Worm (Caenorhabditis elegans): ENCODE results near the gene srbc-10.

The srbc-10 gene

DNA sequence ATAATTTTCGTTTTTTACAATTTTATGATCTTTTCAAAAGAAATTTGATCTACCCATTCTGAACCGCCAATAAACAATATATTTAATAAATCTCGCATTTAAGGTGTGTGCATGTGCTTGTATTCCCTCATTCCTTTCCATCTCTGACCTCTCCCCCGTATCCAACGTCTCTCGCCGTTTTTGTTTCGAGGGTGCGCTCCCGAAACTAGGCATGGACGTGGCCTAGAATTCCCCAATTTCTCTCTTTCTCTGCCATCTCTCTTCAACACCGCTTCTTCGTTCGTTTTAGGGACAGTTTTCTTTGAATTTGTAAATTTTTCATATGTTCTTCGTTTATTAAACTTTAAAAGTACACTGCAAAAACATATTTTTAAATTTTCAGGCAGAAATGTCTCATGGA, 27.3 kb downstream of the srbc-10 start, which contains the start of gene F25E5.1 (continued):
- TF ChIP-seq dpl-1 (GFP tag; optimal IDR thresholded peaks at IDR 0.05) (peak; percentile 62), pha-4 (GFP tag; IDR thresholded peaks at IDR 0.05) (no peak), pha-4 (tag; optimal IDR thresholded peaks at IDR 0.05) (peak; percentile 31)

DNA sequence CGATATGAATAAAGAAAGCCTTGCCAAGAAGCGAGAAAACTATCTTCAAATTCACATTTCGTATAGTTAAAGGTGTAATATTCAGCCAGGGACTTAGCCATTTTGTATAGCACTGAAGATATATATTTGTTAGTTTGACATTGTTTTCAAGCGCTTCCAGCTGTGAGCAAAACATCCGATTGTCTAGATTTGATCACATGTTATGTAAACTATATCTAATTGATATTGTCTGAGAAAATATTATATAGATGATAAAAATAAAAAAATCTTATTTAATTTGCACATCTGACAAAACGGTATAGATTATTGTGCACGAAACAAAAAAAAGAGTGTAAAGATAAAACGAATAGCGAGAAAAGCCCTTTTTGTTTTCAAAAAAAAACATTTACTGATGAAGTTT, 28.1 kb downstream of the srbc-10 start, which contains the start of gene srh-89:
TSS of gene srh-89 (minus strand) at position 101 of the 400 bp plus-strand sequence.
- TF ChIP-seq unc-39 (tag; optimal IDR thresholded peaks at IDR 0.05) (no peak), egl-27 (tag; optimal IDR thresholded peaks at IDR 0.05) (no peak), nhr-25 (tag; optimal IDR thresholded peaks at IDR 0.05; ENCODE audit: borderline replicate concordance, insufficient read depth) (no peak), vab-7 (GFP tag; IDR thresholded peaks at IDR 0.05) (no peak), ZK337.2 (GFP tag; IDR thresholded peaks at IDR 0.05) (no peak), skn-1 (tag; optimal IDR thresholded peaks at IDR 0.05) (no peak), zfp-3 (GFP tag; conservative IDR thresholded peaks at IDR 0.05) (no peak), fkh-10 (GFP tag; optimal IDR thresholded peaks at IDR 0.05) (no peak), Y48G9A.11 (GFP tag; IDR thresholded peaks at IDR 0.05) (no peak), dpl-1 (GFP tag; optimal IDR thresholded peaks at IDR 0.05) (no peak), zag-1 (tag; optimal IDR thresholded peaks at IDR 0.05) (no peak), nhr-111 (GFP tag; optimal IDR thresholded peaks at IDR 0.05) (no peak), ama-1 (optimal IDR thresholded peaks at IDR 0.05) (no peak)

DNA sequence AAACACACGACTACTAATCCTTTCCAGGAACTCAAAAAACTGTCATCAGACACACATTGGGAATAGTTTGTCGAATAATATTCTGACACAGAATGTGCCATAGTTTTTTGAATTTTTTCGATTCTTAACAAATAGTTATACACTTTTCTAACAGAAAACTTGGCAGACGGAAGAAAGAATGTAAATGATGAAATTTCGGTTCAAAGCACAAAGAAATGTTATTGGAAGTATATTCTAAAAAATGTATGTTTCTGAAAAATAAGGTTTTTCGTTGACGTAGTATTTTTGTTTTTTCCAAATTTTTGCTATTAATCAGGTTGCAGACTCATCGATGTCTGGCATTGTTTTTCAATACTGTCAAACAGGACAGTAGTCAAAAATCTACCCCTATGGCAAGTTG, 31.9 kb downstream of the srbc-10 start, which contains the start of gene srh-92:
TSS of gene srh-92 (minus strand) at position 101 of the 400 bp plus-strand sequence.
- TF ChIP-seq D1046.2 (GFP tag; IDR thresholded peaks at IDR 0.05) (no peak), egl-43 (GFP tag; IDR thresholded peaks at IDR 0.05) (no peak), hif-1 (tag; optimal IDR thresholded peaks at IDR 0.05) (no peak)

DNA sequence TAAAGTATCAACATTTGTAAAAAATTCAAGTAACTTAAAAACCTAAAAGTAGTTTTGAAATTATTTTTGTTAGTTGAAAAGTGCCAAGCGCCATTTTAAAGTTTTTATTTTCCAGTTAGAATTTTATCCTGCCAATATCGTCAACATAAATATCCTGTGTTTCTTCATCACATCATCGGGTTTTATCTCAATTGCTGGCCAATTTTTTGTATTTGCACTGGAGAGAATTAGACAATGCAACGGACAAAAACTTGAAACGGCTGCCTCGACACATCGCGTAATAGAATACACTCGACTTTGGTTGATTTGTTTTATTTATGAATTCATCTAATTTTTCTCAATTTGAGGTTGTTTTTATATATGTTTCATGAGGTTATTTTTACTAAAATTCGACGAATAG, 37.8 kb downstream of the srbc-10 start, which contains the start of gene F25E5.2:
TSS of gene F25E5.2 (plus strand) at position 301 of the 400 bp plus-strand sequence.
- no peak for TF ChIP-seq nhr-102 (tag; optimal IDR thresholded peaks at IDR 0.05)
- TF ChIP-seq pqm-1 (tag; optimal IDR thresholded peaks at IDR 0.05) = no peak
- no peak for TF ChIP-seq hlh-30 (tag; optimal IDR thresholded peaks at IDR 0.05; ENCODE audit: insufficient read depth)
- TF ChIP-seq lin-38 (GFP tag; IDR thresholded peaks at IDR 0.05) = no peak
- TF ChIP-seq arid-1 (GFP tag; conservative IDR thresholded peaks at IDR 0.05) = no peak
- no peak for TF ChIP-seq F37D6.2 (tag; optimal IDR thresholded peaks at IDR 0.05)
- no peak for TF ChIP-seq F49E8.2 (tag; optimal IDR thresholded peaks at IDR 0.05; ENCODE audit: borderline replicate concordance)
- TF ChIP-seq Y48G9A.11 (GFP tag; IDR thresholded peaks at IDR 0.05) = no peak
- no peak for TF ChIP-seq nhr-76 (tag; optimal IDR thresholded peaks at IDR 0.05)
- no peak for TF ChIP-seq jun-1 (tag; optimal IDR thresholded peaks at IDR 0.05)
- no peak for TF ChIP-seq ceh-82 (tag; optimal IDR thresholded peaks at IDR 0.05)
- TF ChIP-seq nhr-25 (tag; optimal IDR thresholded peaks at IDR 0.05; ENCODE audit: borderline replicate concordance, insufficient read depth) = no peak
- TF ChIP-seq D1046.2 (GFP tag; IDR thresholded peaks at IDR 0.05) = no peak
- TF ChIP-seq nhr-77 (tag; optimal IDR thresholded peaks at IDR 0.05) = no peak
- no peak for TF ChIP-seq zfp-3 (GFP tag; conservative IDR thresholded peaks at IDR 0.05)
- no peak for TF ChIP-seq zip-2 (tag; optimal IDR thresholded peaks at IDR 0.05)
- no peak for TF ChIP-seq ama-1 (optimal IDR thresholded peaks at IDR 0.05)

DNA sequence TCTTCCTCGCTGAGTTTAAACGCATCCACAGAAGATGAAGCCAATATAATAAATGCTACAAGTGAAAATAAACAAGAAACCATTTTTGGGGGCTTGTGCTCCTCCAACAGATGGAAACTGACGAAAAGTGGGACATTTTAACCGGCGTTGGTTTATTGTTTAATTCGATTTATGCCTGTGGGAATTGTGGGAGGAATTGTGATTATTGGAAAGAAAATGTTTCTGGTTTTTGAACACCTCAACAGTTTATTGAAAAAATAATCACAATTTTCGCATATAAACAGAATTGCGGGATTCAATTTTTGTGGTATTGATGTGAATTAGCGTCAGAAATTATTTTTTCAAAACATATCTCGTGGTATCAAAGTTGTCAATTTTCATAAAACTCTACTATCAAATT, 38.6 kb downstream of the srbc-10 start, which contains the start of gene try-8:
TSS of gene try-8 (minus strand) at position 101 of the 400 bp plus-strand sequence.
- TF ChIP-seq ctbp-1 (GFP tag; IDR thresholded peaks at IDR 0.05) = no peak
- no peak for TF ChIP-seq ceh-62 (tag; optimal IDR thresholded peaks at IDR 0.05)
- no peak for TF ChIP-seq jun-1 (tag; optimal IDR thresholded peaks at IDR 0.05)
- no peak for TF ChIP-seq zfp-3 (GFP tag; conservative IDR thresholded peaks at IDR 0.05)
- TF ChIP-seq nhr-28 (tag; optimal IDR thresholded peaks at IDR 0.05) = no peak
- no peak for TF ChIP-seq mes-2 (tag; optimal IDR thresholded peaks at IDR 0.05; ENCODE audit: poor library complexity, severe bottlenecking)
- no peak for TF ChIP-seq D1046.2 (GFP tag; IDR thresholded peaks at IDR 0.05)
- no peak for TF ChIP-seq vab-7 (GFP tag; IDR thresholded peaks at IDR 0.05)
- TF ChIP-seq ceh-82 (tag; optimal IDR thresholded peaks at IDR 0.05) = no peak
- TF ChIP-seq nhr-25 (tag; optimal IDR thresholded peaks at IDR 0.05; ENCODE audit: borderline replicate concordance, insufficient read depth) = no peak
- no peak for TF ChIP-seq ztf-7 (tag; optimal IDR thresholded peaks at IDR 0.05)
- no peak for TF ChIP-seq madf-5 (GFP tag; IDR thresholded peaks at IDR 0.05)
- no peak for TF ChIP-seq ZK337.2 (GFP tag; IDR thresholded peaks at IDR 0.05)
- TF ChIP-seq nhr-48 (tag; optimal IDR thresholded peaks at IDR 0.05) = no peak
- no peak for TF ChIP-seq fos-1 (tag; optimal IDR thresholded peaks at IDR 0.05)
- TF ChIP-seq F49E8.2 (tag; optimal IDR thresholded peaks at IDR 0.05; ENCODE audit: borderline replicate concordance) = no peak
- TF ChIP-seq ceh-20 (GFP tag; IDR thresholded peaks at IDR 0.05) = no peak
- no peak for TF ChIP-seq mxl-3 (GFP tag; optimal IDR thresholded peaks at IDR 0.05)
- TF ChIP-seq F26F4.8 (GFP tag; conservative IDR thresholded peaks at IDR 0.05) = no peak
- no peak for TF ChIP-seq hlh-11 (tag; optimal IDR thresholded peaks at IDR 0.05)
